Worm (Caenorhabditis elegans) whole organism, L4/young adult: ENCODE results near the gene F15H10.9.

Experiments used
- W03F9.2 ChIP-seq: fragments of 150-350 bp; optimal IDR thresholded peaks from 2 replicates; lab custom pipeline; 2014; ENCODE audit warnings: missing biosample characterization, missing genetic modification characterization
- dao-5 ChIP-seq: sonication (generic microtip); optimal IDR thresholded peaks from 2 replicates; lab custom pipeline; 2016; ENCODE audit warnings: missing genotype, missing genetic modification characterization, moderate library complexity, missing compliant biosample characterization
- him-1 ChIP-seq: sonication (generic microtip); optimal IDR thresholded peaks from 2 replicates; lab custom pipeline; 2016; ENCODE audit warnings: missing genotype, missing genetic modification reagents, missing genetic modification characterization, missing compliant biosample characterization

ce11 chrV:10381726-10382125 lies 32.8 kb downstream of the F15H10.9 start, which contains the start of gene abu-1:
- TF ChIP-seq him-1 (tag; lab: Kevin White, UChicago) (no peak), dao-5 (tag; lab: Kevin White, UChicago) (no peak), W03F9.2 (tag; lab: Kevin White, UChicago) (no peak)
